Fruit fly (Drosophila melanogaster) S2 (cell line): ENCODE results near the gene CG31301.

Experiments
- CG8478 ChIP-seq: fragments of >200 bp; optimal IDR thresholded peaks from 2 replicates; lab custom pipeline; 2018
- CTCF ChIP-seq, 2 experiments: fragments of >200 bp; optimal IDR thresholded peaks; 2 replicates each; lab custom pipeline; 2018

dm6 chr3R:15347822-15348221 lies 1.8 kb downstream of the CG31301 start, which contains the start of the genes CG42726 and CG42727:
- TF ChIP-seq CG8478 (lab: Kevin White, UChicago) (no peak), CTCF (optimal IDR thresholded peaks at IDR 0.05; lab: Kevin White, UChicago) (no peak)
